Worm (Caenorhabditis elegans): Measurements from ENCODE around the gene ulp-1.

Gene ulp-1

ce11 chrIII:5190671-5191174 is 21.1 kb upstream of the ulp-1 start, which contains the start of gene hira-1:
Gene hira-1 (plus strand): TSS chrIII:5191124.
- TF ChIP-seq vab-15 (tag; optimal IDR thresholded peaks at IDR 0.05): peak; percentile 12
- no peak for TF ChIP-seq C04F5.9 (tag; optimal IDR thresholded peaks at IDR 0.05)
- TF ChIP-seq dpl-1 (GFP tag; optimal IDR thresholded peaks at IDR 0.05): peak; percentile 62 to 82 (median 63)
- TF ChIP-seq dsc-1 (tag; optimal IDR thresholded peaks at IDR 0.05): no peak
- TF ChIP-seq ets-5 (GFP tag; IDR thresholded peaks at IDR 0.05): no peak
- TF ChIP-seq nhr-77 (tag; optimal IDR thresholded peaks at IDR 0.05): no peak
- TF ChIP-seq lin-14 (GFP tag; optimal IDR thresholded peaks at IDR 0.05): peak; percentile 21
- TF ChIP-seq lin-15B (tag; optimal IDR thresholded peaks at IDR 0.05): peak; percentile 62
- peak; percentile 31 to 71 for TF ChIP-seq lsy-2 (tag; optimal IDR thresholded peaks at IDR 0.05)
- TF ChIP-seq lin-35 (GFP tag; optimal IDR thresholded peaks at IDR 0.05): peak; percentile 76 to 82
- peak; percentile 43 for TF ChIP-seq blmp-1 (tag; optimal IDR thresholded peaks at IDR 0.05)
- peak; percentile 70 to 77 for TF ChIP-seq efl-1 (optimal IDR thresholded peaks at IDR 0.05)
- peak; percentile 77 to 97 for TF ChIP-seq efl-1 (GFP tag; optimal IDR thresholded peaks at IDR 0.05 in 1 of 2)
- TF ChIP-seq C16A3.4 (tag; optimal IDR thresholded peaks at IDR 0.05): peak; percentile 49
- no peak for TF ChIP-seq nhr-237 (tag; optimal IDR thresholded peaks at IDR 0.05)
- TF ChIP-seq lin-13 (GFP tag; optimal IDR thresholded peaks at IDR 0.05): no peak
- TF ChIP-seq snu-23 (GFP tag; optimal IDR thresholded peaks at IDR 0.05): peak; percentile 16

- TF ChIP-seq lsy-2 (tag; optimal IDR thresholded peaks at IDR 0.05): peak; percentile 34 to 59
- TF ChIP-seq dpl-1 (GFP tag; optimal IDR thresholded peaks at IDR 0.05): peak; percentile 84 to 92 (median 89)
- TF ChIP-seq lir-3 (tag; optimal IDR thresholded peaks at IDR 0.05; ENCODE audit: poor library complexity): peak; percentile 84
- TF ChIP-seq C34B4.2 (tag; optimal IDR thresholded peaks at IDR 0.05): no peak
- TF ChIP-seq ztf-4 (tag; optimal IDR thresholded peaks at IDR 0.05): no peak
- peak; percentile 7 for TF ChIP-seq C04F5.9 (tag; optimal IDR thresholded peaks at IDR 0.05)
- TF ChIP-seq skn-1 (tag; optimal IDR thresholded peaks at IDR 0.05): peak; percentile 22
- TF ChIP-seq unc-86 (tag; optimal IDR thresholded peaks at IDR 0.05): no peak
- TF ChIP-seq Y116A8C.19 (tag; optimal IDR thresholded peaks at IDR 0.05; ENCODE audit: borderline replicate concordance): no peak
- TF ChIP-seq grh-1 (GFP tag; IDR thresholded peaks at IDR 0.05): peak; percentile 43; the same call in 1 of the 2 replicates
- TF ChIP-seq blmp-1 (tag; optimal IDR thresholded peaks at IDR 0.05): peak; percentile 18
- TF ChIP-seq ceh-63 (GFP tag; optimal IDR thresholded peaks at IDR 0.05): no peak
- no peak for TF ChIP-seq unc-98 (GFP tag; IDR thresholded peaks at IDR 0.05)
- peak; percentile 16 for TF ChIP-seq pax-3 (tag; optimal IDR thresholded peaks at IDR 0.05)
- TF ChIP-seq dsc-1 (tag; optimal IDR thresholded peaks at IDR 0.05): peak; percentile 41
- TF ChIP-seq nhr-90 (tag; optimal IDR thresholded peaks at IDR 0.05; ENCODE audit: poor library complexity): peak; percentile 70
- TF ChIP-seq nhr-237 (tag; optimal IDR thresholded peaks at IDR 0.05): no peak
- no peak for TF ChIP-seq zip-4 (GFP tag; optimal IDR thresholded peaks at IDR 0.05)
- TF ChIP-seq rnt-1 (tag; optimal IDR thresholded peaks at IDR 0.05): peak; percentile 91
- peak; percentile 85 to 93 for TF ChIP-seq lin-35 (GFP tag; optimal IDR thresholded peaks at IDR 0.05)
- TF ChIP-seq F16B12.6 (tag; optimal IDR thresholded peaks at IDR 0.05): no peak
- no peak for TF ChIP-seq pag-3 (tag; optimal IDR thresholded peaks at IDR 0.05; ENCODE audit: borderline replicate concordance, insufficient read depth)
- TF ChIP-seq fkh-10 (GFP tag; optimal IDR thresholded peaks at IDR 0.05): no peak
- peak in 1 of 2 experiments; percentile 67 for TF ChIP-seq ztf-11 (tag; optimal IDR thresholded peaks at IDR 0.05)
- peak; percentile 50 for TF ChIP-seq xbp-1 (tag; optimal IDR thresholded peaks at IDR 0.05)
- no peak for TF ChIP-seq ceh-88 (GFP tag; IDR thresholded peaks at IDR 0.05)
- TF ChIP-seq fkh-8 (tag; optimal IDR thresholded peaks at IDR 0.05): no peak
- no peak for TF ChIP-seq zag-1 (tag; optimal IDR thresholded peaks at IDR 0.05)
- TF ChIP-seq snpc-4 (tag; optimal IDR thresholded peaks at IDR 0.05): no peak
- peak; percentile 39 for TF ChIP-seq snu-23 (GFP tag; optimal IDR thresholded peaks at IDR 0.05)
- peak; percentile 21 for TF ChIP-seq unc-130 (tag; optimal IDR thresholded peaks at IDR 0.05)
- no peak for TF ChIP-seq efl-3 (GFP tag; optimal IDR thresholded peaks at IDR 0.05)
- no peak for TF ChIP-seq C16A3.4 (tag; optimal IDR thresholded peaks at IDR 0.05)
- TF ChIP-seq nhr-19 (GFP tag; conservative IDR thresholded peaks at IDR 0.05): peak; percentile 65
- no peak for TF ChIP-seq nhr-76 (tag; optimal IDR thresholded peaks at IDR 0.05)
- TF ChIP-seq mep-1 (tag; optimal IDR thresholded peaks at IDR 0.05): no peak
- TF ChIP-seq unc-62 (GFP tag; optimal IDR thresholded peaks at IDR 0.05): no peak
- no peak for TF ChIP-seq ceh-8 (GFP tag; optimal IDR thresholded peaks at IDR 0.05)
- no peak for TF ChIP-seq aly-2 (tag; optimal IDR thresholded peaks at IDR 0.05)
- no peak for TF ChIP-seq pqm-1 (tag; optimal IDR thresholded peaks at IDR 0.05)
- no peak for TF ChIP-seq lin-13 (GFP tag; optimal IDR thresholded peaks at IDR 0.05)
- peak; percentile 39 for TF ChIP-seq tbx-2 (tag; optimal IDR thresholded peaks at IDR 0.05)
- no peak for TF ChIP-seq lin-15B (tag; optimal IDR thresholded peaks at IDR 0.05)
Measured at ce11 chrIII:5190179-5190578, 20.6 kb upstream of the ulp-1 start.

All from whole organism, L1 larva.